Worm (Caenorhabditis elegans) whole organism, L2 larva: ENCODE data around the gene toh-1.

ENCODE experiments used
- blmp-1 ChIP-seq: sonication (generic microtip); optimal IDR thresholded peaks from 2 replicates; lab custom pipeline; 2017; ENCODE audit warnings: missing genetic modification characterization, mild to moderate bottlenecking, missing compliant biosample characterization, antibody characterized with exemption, moderate library complexity; ENCODE audit not compliant: insufficient read depth
- gmeb-1 ChIP-seq: fragments of 150-350 bp; optimal IDR thresholded peaks from 2 replicates; lab custom pipeline; 2014; ENCODE audit warnings: missing biosample characterization, missing genetic modification characterization
- lin-39 ChIP-seq: fragments of 150-350 bp; optimal IDR thresholded peaks from 2 replicates; lab custom pipeline; 2014; ENCODE audit warnings: missing biosample characterization, missing genetic modification reagents, missing genetic modification characterization
- lsy-2 ChIP-seq, 2 experiments: fragments of 150-350 bp in 1 of 2; sonication (generic microtip) in 1 of 2; optimal IDR thresholded peaks; 2 replicates each; lab custom pipeline; 2014 to 2017; ENCODE audit warnings: missing biosample characterization in 2 of 2, missing genetic modification characterization in 2 of 2
- nhr-11 ChIP-seq: fragments of 150-350 bp; optimal IDR thresholded peaks from 2 replicates; lab custom pipeline; 2014; ENCODE audit warnings: missing biosample characterization, missing genetic modification characterization
- snpc-4 ChIP-seq: fragments of 150-350 bp; optimal IDR thresholded peaks from 2 replicates; lab custom pipeline; 2014; ENCODE audit warnings: missing biosample characterization, missing genetic modification characterization
- zag-1 ChIP-seq: fragments of 150-350 bp; optimal IDR thresholded peaks from 2 replicates; lab custom pipeline; 2014; ENCODE audit warnings: missing biosample characterization, missing genetic modification characterization
- ztf-4 ChIP-seq: fragments of 150-350 bp; optimal IDR thresholded peaks from 2 replicates; lab custom pipeline; 2014; ENCODE audit warnings: missing biosample characterization, missing genetic modification characterization

DNA sequence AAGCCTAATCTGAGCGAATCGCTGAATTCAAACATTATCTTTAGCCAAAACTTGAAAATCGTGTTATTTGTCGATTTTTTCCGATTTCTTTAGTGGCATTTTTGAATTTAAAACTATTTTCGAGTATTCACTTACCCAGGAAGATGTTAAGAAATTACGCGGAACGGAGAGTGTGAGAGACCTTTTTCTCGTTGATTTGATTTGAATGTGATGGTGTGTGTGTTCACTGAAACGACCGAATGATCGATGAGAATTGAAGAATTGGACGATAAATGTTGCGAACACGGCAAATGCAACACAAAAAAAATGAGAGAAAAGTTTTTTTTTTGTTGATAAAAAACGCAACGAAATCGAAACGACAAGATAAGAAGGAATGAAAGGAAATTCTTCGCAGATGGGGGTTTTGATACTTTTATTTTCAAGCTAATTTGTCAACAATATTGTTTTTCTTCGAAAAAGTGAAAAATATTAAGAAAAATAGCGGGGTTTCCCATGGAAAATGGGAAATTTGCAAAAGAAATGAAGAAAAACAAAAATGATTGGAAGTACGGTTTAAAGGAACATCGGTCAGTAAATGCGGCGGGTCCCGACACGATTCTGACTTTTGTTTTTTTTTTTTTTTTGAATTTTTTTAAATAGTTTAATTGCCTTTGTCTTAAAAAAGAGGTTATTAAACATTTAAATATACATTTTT lies 8.4 kb downstream of the toh-1 start, which contains the start of gene mtm-3:
- no peak for TF ChIP-seq lin-39 (tag; lab: Kevin White, UChicago)
- TF ChIP-seq zag-1, result no peak
- no peak for TF ChIP-seq gmeb-1 (tag; lab: Kevin White, UChicago)
- no peak for TF ChIP-seq nhr-11
- TF ChIP-seq ztf-4 (tag; lab: Kevin White, UChicago), result no peak
- TF ChIP-seq blmp-1 (tag; lab: Kevin White, UChicago), result peak; percentile 53
- TF ChIP-seq snpc-4 (tag; lab: Kevin White, UChicago), result no peak
- no peak for TF ChIP-seq lsy-2 (tag; optimal IDR thresholded peaks at IDR 0.05; lab: Kevin White, UChicago)
